Worm (Caenorhabditis elegans) whole organism, late embryonic: Measurements from ENCODE around the gene tag-18.

Experiments
- ahr-1 ChIP-seq: sonication (generic microtip); optimal IDR thresholded peaks from 2 replicates; lab custom pipeline; 2016; ENCODE audit warnings: missing genetic modification characterization, missing compliant biosample characterization
- hlh-15 ChIP-seq: sonication (generic microtip); optimal IDR thresholded peaks from 2 replicates; lab custom pipeline; 2016; ENCODE audit warnings: missing genetic modification characterization, missing compliant biosample characterization
- hlh-30 ChIP-seq: sonication (generic microtip); optimal IDR thresholded peaks from 2 replicates; lab custom pipeline; 2017; ENCODE audit warnings: antibody characterized with exemption, missing genetic modification characterization, missing compliant biosample characterization; ENCODE audit not compliant: insufficient read depth
- lin-11 ChIP-seq: fragments of 200-800 bp; sonication (Bioruptor generic); optimal IDR thresholded peaks from 2 replicates; lab custom pipeline; 2018; ENCODE audit warnings: mild to moderate bottlenecking, missing genetic modification characterization, missing compliant biosample characterization
- nhr-232 ChIP-seq: sonication (generic microtip); optimal IDR thresholded peaks from 2 replicates; lab custom pipeline; 2016; ENCODE audit warnings: missing genetic modification characterization, missing compliant biosample characterization
- pag-3 ChIP-seq: sonication (generic microtip); optimal IDR thresholded peaks from 2 replicates; lab custom pipeline; 2016; ENCODE audit warnings: missing compliant biosample characterization, missing genetic modification characterization, borderline replicate concordance
- unc-55 ChIP-seq: sonication (generic microtip); optimal IDR thresholded peaks from 2 replicates; lab custom pipeline; 2017; ENCODE audit warnings: missing biosample characterization, missing genetic modification reagents, missing genetic modification characterization

DNA sequence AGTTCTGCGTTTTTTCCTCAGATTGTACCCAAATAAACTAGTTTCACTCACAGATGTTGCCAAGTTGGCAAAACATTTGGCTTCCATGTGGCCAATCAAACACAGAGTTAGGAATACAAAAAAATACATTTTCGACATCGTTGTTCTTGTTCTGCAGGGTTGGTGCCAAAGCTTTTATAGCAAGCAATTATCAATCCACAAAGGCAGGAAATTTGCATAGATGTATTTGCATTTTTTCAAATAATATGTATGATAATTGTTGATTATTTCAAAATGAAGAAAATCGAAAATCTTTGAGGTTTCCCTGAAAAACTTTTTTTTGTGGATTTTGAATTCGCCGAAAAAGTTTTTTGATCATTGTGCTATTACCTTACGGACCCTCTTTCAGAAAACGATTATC is 28.6 kb upstream of the tag-18 start, which contains the start of gene T14G12.11:
- TF ChIP-seq lin-11 (no peak), nhr-232 (tag; lab: Kevin White, UChicago) (no peak), ahr-1 (tag; lab: Kevin White, UChicago) (no peak), hlh-30 (tag; lab: Kevin White, UChicago) (no peak), hlh-15 (tag; lab: Kevin White, UChicago) (no peak), unc-55 (GFP tag; lab: Kevin White, UChicago) (no peak), pag-3 (tag; lab: Kevin White, UChicago) (no peak)
